Fruit fly (Drosophila melanogaster) whole organism, embryonic: ENCODE measurements around the gene CG33293.
A peak's percentile ranks its signal among the peaks of the same experiment; 100 is the strongest.

Experiments used
- CG11093 ChIP-seq: fragments of 200-800 bp; sonication (Bioruptor generic); IDR thresholded peaks from 3 replicates; pipeline ENCODE4 v1.3.6; 2022; ENCODE audit warnings: missing biosample characterization, missing genetic modification characterization
- CG11696 ChIP-seq: fragments of 200-800 bp; sonication (Bioruptor generic); IDR thresholded peaks from 2 replicates; pipeline ENCODE4 v1.3.6; 2022; ENCODE audit warnings: missing biosample characterization, missing genetic modification characterization
- CG1233 ChIP-seq: fragments of 200-800 bp; sonication (Bioruptor generic); optimal IDR thresholded peaks from 4 replicates; lab custom pipeline; 2018; ENCODE audit warnings: missing biosample characterization, mild to moderate bottlenecking, missing genetic modification characterization
- CG13296 ChIP-seq: fragments of 200-800 bp; sonication (Bioruptor generic); optimal IDR thresholded peaks from 3 replicates; lab custom pipeline; 2018; ENCODE audit warnings: missing biosample characterization, mild to moderate bottlenecking, missing genetic modification characterization
- CG13424 ChIP-seq: fragments of 200-800 bp; sonication (Bioruptor generic); optimal IDR thresholded peaks from 2 replicates; lab custom pipeline; 2019; ENCODE audit warnings: missing biosample characterization, mild to moderate bottlenecking, missing genetic modification characterization, moderate library complexity
- CG15011 ChIP-seq: fragments of 200-800 bp; sonication (Bioruptor generic); optimal IDR thresholded peaks from 3 replicates; lab custom pipeline; 2018; ENCODE audit warnings: missing biosample characterization, mild to moderate bottlenecking, missing genetic modification characterization
- CG1602 ChIP-seq: fragments of 200-800 bp; sonication (Bioruptor generic); optimal IDR thresholded peaks from 3 replicates; lab custom pipeline; 2016; ENCODE audit warnings: missing biosample characterization, missing genetic modification characterization
- CG18262 ChIP-seq: fragments of 200-800 bp; optimal IDR thresholded peaks from 3 replicates; lab custom pipeline; 2019; ENCODE audit warnings: missing biosample characterization, mild to moderate bottlenecking, missing genetic modification characterization, moderate library complexity
- CG2202 ChIP-seq: fragments of 200-800 bp; sonication (Bioruptor generic); optimal IDR thresholded peaks from 2 replicates; lab custom pipeline; 2018; ENCODE audit warnings: missing biosample characterization, mild to moderate bottlenecking, missing genetic modification characterization
- CG2712 ChIP-seq: fragments of 200-800 bp; optimal IDR thresholded peaks from 3 replicates; lab custom pipeline; 2019; ENCODE audit warnings: missing biosample characterization, mild to moderate bottlenecking, missing genetic modification characterization, moderate library complexity
- CG4617 ChIP-seq: fragments of 200-800 bp; sonication (Bioruptor generic); optimal IDR thresholded peaks from 3 replicates; lab custom pipeline; 2016; ENCODE audit warnings: missing biosample characterization, missing genetic modification characterization, borderline replicate concordance
- CG4854 ChIP-seq: fragments of 200-800 bp; sonication (Bioruptor generic); optimal IDR thresholded peaks from 2 replicates; lab custom pipeline; 2016; ENCODE audit warnings: missing biosample characterization, missing genetic modification characterization, inconsistent platforms
- CG5245 ChIP-seq: fragments of 200-800 bp; sonication (Bioruptor generic); optimal IDR thresholded peaks from 3 replicates; lab custom pipeline; 2016; ENCODE audit warnings: missing biosample characterization, missing genetic modification characterization
- CG9437 ChIP-seq: fragments of 200-800 bp; sonication (Bioruptor generic); optimal IDR thresholded peaks from 2 replicates; lab custom pipeline; 2018; ENCODE audit warnings: missing biosample characterization, mild to moderate bottlenecking, missing genetic modification characterization
- CG9876 ChIP-seq: fragments of 200-800 bp; sonication (Bioruptor generic); optimal IDR thresholded peaks from 2 replicates; lab custom pipeline; 2016; ENCODE audit warnings: missing biosample characterization, missing genetic modification characterization
- D ChIP-seq, 2 experiments: fragments of 200-800 bp in 1 of 2; fragments of >200 bp in 1 of 2; sonication (Bioruptor generic) in 1 of 2; optimal IDR thresholded peaks; 2 replicates in 1 of 2; 3 replicates in 1 of 2; lab custom pipeline; 2017; ENCODE audit warnings: mild to moderate bottlenecking in 1 of 2, missing biosample characterization in 1 of 2, missing genetic modification characterization in 1 of 2, missing genetic modification reagents in 1 of 2
- Dref ChIP-seq: fragments of 200-800 bp; sonication (Bioruptor generic); IDR thresholded peaks from 2 replicates; pipeline ENCODE4 v1.3.6; 2022; ENCODE audit warnings: missing biosample characterization, missing genetic modification characterization
- E2f2 ChIP-seq: fragments of 200-800 bp; sonication (Bioruptor generic); IDR thresholded peaks from 2 replicates; pipeline ENCODE4 v1.3.6; 2022; ENCODE audit warnings: missing biosample characterization, missing genetic modification characterization
- Gug ChIP-seq: fragments of 200-800 bp; sonication (Bioruptor generic); IDR thresholded peaks from 4 replicates; pipeline ENCODE4 v1.3.6; 2022; ENCODE audit warnings: missing biosample characterization, missing genetic modification characterization
- Meics ChIP-seq: fragments of 200-800 bp; sonication (Bioruptor generic); optimal IDR thresholded peaks from 2 replicates; lab custom pipeline; 2017; ENCODE audit warnings: missing biosample characterization, mild to moderate bottlenecking, missing genetic modification characterization
- NC2α ChIP-seq: fragments of 200-800 bp; sonication (Bioruptor generic); optimal IDR thresholded peaks from 2 replicates; lab custom pipeline; 2016; ENCODE audit warnings: missing biosample characterization, missing genetic modification characterization
- Nf-YA ChIP-seq: fragments of 200-800 bp; sonication (Bioruptor generic); IDR thresholded peaks from 2 replicates; pipeline ENCODE4 v1.3.6; 2022; ENCODE audit warnings: missing biosample characterization, missing genetic modification characterization
- Opbp ChIP-seq: fragments of 200-800 bp; sonication (Bioruptor generic); IDR thresholded peaks from 3 replicates; pipeline ENCODE4 v1.3.6; 2022; ENCODE audit warnings: missing biosample characterization, missing genetic modification characterization; ENCODE audit not compliant: partially characterized antibody
- Ptx1 ChIP-seq: fragments of 200-800 bp; sonication (Bioruptor generic); IDR thresholded peaks from 2 replicates; pipeline ENCODE4 v1.3.6; 2022; ENCODE audit warnings: missing biosample characterization, missing genetic modification characterization
- Scr ChIP-seq: fragments of 200-800 bp; sonication (Bioruptor generic); IDR thresholded peaks from 2 replicates; pipeline ENCODE4 v1.3.6; 2022; ENCODE audit warnings: missing biosample characterization, missing genetic modification characterization; ENCODE audit not compliant: partially characterized antibody
- Side ChIP-seq: fragments of 200-800 bp; sonication (Bioruptor generic); optimal IDR thresholded peaks from 2 replicates; lab custom pipeline; 2016; ENCODE audit warnings: missing biosample characterization, missing genetic modification characterization
- Trl ChIP-seq, 3 experiments: fragments of >200 bp in 2 of 3; fragments of 200-800 bp in 1 of 3; sonication (Bioruptor generic) in 1 of 3; optimal IDR thresholded peaks; 2 replicates in 1 of 3; 3 replicates in 2 of 3; lab custom pipeline; 2016 to 2017; ENCODE audit warnings: missing biosample characterization in 1 of 3, missing genetic modification characterization in 1 of 3
- YL-1 ChIP-seq: fragments of 200-800 bp; sonication (Bioruptor generic); optimal IDR thresholded peaks from 3 replicates; lab custom pipeline; 2017; ENCODE audit warnings: missing biosample characterization, mild to moderate bottlenecking, missing genetic modification characterization
- bigmax ChIP-seq: fragments of 200-800 bp; sonication (Bioruptor generic); optimal IDR thresholded peaks from 2 replicates; lab custom pipeline; 2018; ENCODE audit warnings: missing biosample characterization, mild to moderate bottlenecking, missing genetic modification characterization
- cato ChIP-seq: fragments of 200-800 bp; sonication (Bioruptor generic); optimal IDR thresholded peaks from 2 replicates; lab custom pipeline; 2016; ENCODE audit warnings: missing biosample characterization, missing genetic modification characterization, borderline replicate concordance
- ems ChIP-seq: fragments of 200-800 bp; sonication (Bioruptor generic); optimal IDR thresholded peaks from 3 replicates; lab custom pipeline; 2016; ENCODE audit warnings: missing biosample characterization, missing genetic modification characterization
- esg ChIP-seq: fragments of 200-800 bp; sonication (Bioruptor generic); conservative IDR thresholded peaks from 2 replicates; pipeline ENCODE4 v1.3.6; 2022; ENCODE audit warnings: missing biosample characterization, missing genetic modification characterization
- exex ChIP-seq: fragments of 200-800 bp; sonication (Bioruptor generic); optimal IDR thresholded peaks from 4 replicates; lab custom pipeline; 2018; ENCODE audit warnings: missing biosample characterization, mild to moderate bottlenecking, missing genetic modification characterization, moderate library complexity
- fd64A ChIP-seq: fragments of 200-800 bp; sonication (Bioruptor generic); optimal IDR thresholded peaks from 3 replicates; lab custom pipeline; 2018; ENCODE audit warnings: missing biosample characterization, mild to moderate bottlenecking, missing genetic modification characterization
- fru ChIP-seq: fragments of >200 bp; optimal IDR thresholded peaks from 2 replicates; lab custom pipeline; 2017
- gem ChIP-seq: fragments of 200-800 bp; sonication (Bioruptor generic); optimal IDR thresholded peaks from 2 replicates; lab custom pipeline; 2019; ENCODE audit warnings: missing biosample characterization, mild to moderate bottlenecking, missing genetic modification characterization, moderate library complexity
- ind ChIP-seq: fragments of 200-800 bp; sonication (Bioruptor generic); optimal IDR thresholded peaks from 3 replicates; lab custom pipeline; 2016; ENCODE audit warnings: missing biosample characterization, missing genetic modification characterization
- mam ChIP-seq: fragments of 200-800 bp; sonication (Bioruptor generic); optimal IDR thresholded peaks from 3 replicates; lab custom pipeline; 2016; ENCODE audit warnings: missing biosample characterization, missing genetic modification characterization
- nerfin-1 ChIP-seq: fragments of 200-800 bp; sonication (Bioruptor generic); optimal IDR thresholded peaks from 3 replicates; lab custom pipeline; 2019; ENCODE audit warnings: missing biosample characterization, mild to moderate bottlenecking, missing genetic modification characterization, moderate library complexity
- nerfin-2 ChIP-seq: fragments of 200-800 bp; sonication (Bioruptor generic); IDR thresholded peaks from 2 replicates; pipeline ENCODE4 v1.3.6; 2022; ENCODE audit warnings: missing biosample characterization, missing genetic modification characterization; ENCODE audit not compliant: partially characterized antibody
- pfk ChIP-seq: fragments of 200-800 bp; sonication (Bioruptor generic); optimal IDR thresholded peaks from 2 replicates; lab custom pipeline; 2018; ENCODE audit warnings: missing biosample characterization, mild to moderate bottlenecking, missing genetic modification characterization, moderate library complexity
- ro ChIP-seq: fragments of 200-800 bp; sonication (Bioruptor generic); IDR thresholded peaks from 2 replicates; pipeline ENCODE4 v1.3.6; 2022; ENCODE audit warnings: missing biosample characterization, missing genetic modification characterization
- scrt ChIP-seq: fragments of 200-800 bp; sonication (Bioruptor generic); optimal IDR thresholded peaks from 2 replicates; lab custom pipeline; 2018; ENCODE audit warnings: missing biosample characterization, mild to moderate bottlenecking, missing genetic modification characterization, moderate library complexity
- seq ChIP-seq: fragments of 200-800 bp; sonication (Bioruptor generic); IDR thresholded peaks from 2 replicates; pipeline ENCODE4 v1.3.6; 2022; ENCODE audit warnings: missing biosample characterization, missing genetic modification characterization
- sna ChIP-seq: fragments of 200-800 bp; sonication (Bioruptor generic); IDR thresholded peaks from 2 replicates; pipeline ENCODE4 v1.3.6; 2022; ENCODE audit warnings: missing biosample characterization, missing genetic modification characterization; ENCODE audit not compliant: partially characterized antibody
- ssp ChIP-seq: fragments of 200-800 bp; sonication (Bioruptor generic); IDR thresholded peaks from 2 replicates; pipeline ENCODE4 v1.3.6; 2022; ENCODE audit warnings: missing biosample characterization, missing genetic modification characterization
- vvl ChIP-seq: fragments of 200-800 bp; sonication (Bioruptor generic); IDR thresholded peaks from 2 replicates; pipeline ENCODE4 v1.3.6; 2022; ENCODE audit warnings: missing biosample characterization, missing genetic modification characterization
- wek ChIP-seq: fragments of 200-800 bp; sonication (Bioruptor generic); optimal IDR thresholded peaks from 3 replicates; lab custom pipeline; 2018; ENCODE audit warnings: missing biosample characterization, mild to moderate bottlenecking, missing genetic modification characterization, moderate library complexity
- wor ChIP-seq: fragments of 200-800 bp; sonication (Bioruptor generic); IDR thresholded peaks from 2 replicates; pipeline ENCODE4 v1.3.6; 2022; ENCODE audit warnings: missing biosample characterization, missing genetic modification characterization
- zfh1 ChIP-seq: fragments of 200-800 bp; sonication (Bioruptor generic); IDR thresholded peaks from 3 replicates; pipeline ENCODE4 v1.3.6; 2022; ENCODE audit warnings: missing biosample characterization, missing genetic modification characterization

The CG33293 gene

dm6 chr3R:5198302-5198701 is 42.2 kb downstream of the CG33293 start (continued):
- TF ChIP-seq CG15011 (GFP tag; lab: Kevin White, UChicago) (peak; percentile 25), sna (GFP tag; lab: Robert Waterston, UW) (no peak), wor (GFP tag; lab: Robert Waterston, UW) (no peak), fru (lab: Kevin White, UChicago) (no peak), CG11093 (GFP tag; lab: Robert Waterston, UW) (no peak), wek (no peak), exex (tag; lab: Kevin White, UChicago) (no peak), Meics (GFP tag; lab: Kevin White, UChicago) (peak; percentile 79), CG1602 (GFP tag; lab: Kevin White, UChicago) (no peak), ems (GFP tag; lab: Kevin White, UChicago) (peak; percentile 42), scrt (GFP tag; lab: Kevin White, UChicago) (peak; percentile 55), nerfin-2 (GFP tag; lab: Robert Waterston, UW) (no peak), nerfin-1 (no peak), ro (no peak), zfh1 (0 out of 3 replicates have a peak, but pooled peaks have one; percentile 50), ind (GFP tag; lab: Kevin White, UChicago) (peak; percentile 70), YL-1 (GFP tag; lab: Kevin White, UChicago) (no peak), bigmax (GFP tag; lab: Kevin White, UChicago) (no peak), CG13296 (GFP tag; lab: Kevin White, UChicago) (peak; percentile 73), ssp (GFP tag; lab: Robert Waterston, UW) (no peak), CG4854 (GFP tag; lab: Kevin White, UChicago) (no peak), Dref (no peak), gem (tag; lab: Kevin White, UChicago) (peak; percentile 60), D (optimal IDR thresholded peaks at IDR 0.05; lab: Kevin White, UChicago) (no peak), D (GFP tag; optimal IDR thresholded peaks at IDR 0.05; lab: Kevin White, UChicago) (no peak), CG11696 (0 out of 2 replicates have a peak, but pooled peaks have one; percentile 25), cato (GFP tag; lab: Kevin White, UChicago) (no peak), Trl (optimal IDR thresholded peaks at IDR 0.05; lab: Kevin White, UChicago) (no peak), Trl (GFP tag; optimal IDR thresholded peaks at IDR 0.05; lab: Kevin White, UChicago) (peak; percentile 60), fd64A (GFP tag; lab: Kevin White, UChicago) (no peak), Nf-YA (GFP tag; lab: Robert Waterston, UW) (0 out of 2 replicates have a peak, but pooled peaks have one; percentile 17), CG13424 (tag; lab: Kevin White, UChicago) (peak; percentile 42), Scr (GFP tag; lab: Robert Waterston, UW) (no peak), vvl (GFP tag; lab: Robert Waterston, UW) (peak; percentile 61; the same call in 1 of the 2 replicates), CG1233 (GFP tag; lab: Kevin White, UChicago) (peak; percentile 23), CG4617 (no peak), Opbp (GFP tag; lab: Robert Waterston, UW) (no peak), CG2202 (no peak), Side (GFP tag; lab: Kevin White, UChicago) (peak; percentile 66), pfk (GFP tag; lab: Kevin White, UChicago) (no peak), CG18262 (tag; lab: Kevin White, UChicago) (peak; percentile 21), CG2712 (peak; percentile 9), seq (GFP tag; lab: Robert Waterston, UW) (peak; percentile 76), Ptx1 (GFP tag; lab: Robert Waterston, UW) (peak; percentile 55; the same call in 1 of the 2 replicates), CG9876 (peak; percentile 40), CG5245 (no peak), E2f2 (GFP tag; lab: Robert Waterston, UW) (peak; percentile 21; the same call in 1 of the 2 replicates), esg (GFP tag; lab: Robert Waterston, UW) (peak; percentile 44; the same call in 1 of the 2 replicates), Gug (peak; percentile 41; the same call in 1 of the 4 replicates), NC2α (no peak), CG9437 (GFP tag; lab: Kevin White, UChicago) (no peak), mam (GFP tag; lab: Kevin White, UChicago) (peak; percentile 82)
